Worm (Caenorhabditis elegans): Measurements from ENCODE around the gene C18D1.2.

DNA sequence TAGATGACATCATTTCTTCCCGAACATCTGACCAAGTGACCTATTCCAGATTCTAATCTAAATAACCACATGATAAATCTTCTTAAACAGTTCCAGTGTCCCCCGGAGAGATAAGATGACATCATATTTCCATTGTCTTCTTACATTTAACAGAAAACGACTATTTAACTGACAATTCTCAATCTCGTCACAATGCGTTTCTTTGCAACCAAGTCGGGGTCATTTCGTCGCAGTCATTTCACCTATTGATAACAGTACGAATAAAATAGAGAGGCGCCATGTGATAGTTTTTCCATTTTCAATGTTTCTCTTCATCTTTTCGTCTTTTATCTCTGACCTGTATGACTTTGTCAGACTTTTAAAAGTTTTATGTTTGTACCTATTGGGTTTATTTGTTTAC, 27.7 kb upstream of the C18D1.2 start:
- no peak for TF ChIP-seq dmd-8 (GFP tag; IDR thresholded peaks at IDR 0.05)
- no peak for TF ChIP-seq jun-1 (tag; optimal IDR thresholded peaks at IDR 0.05)
- TF ChIP-seq mdl-1 (tag; optimal IDR thresholded peaks at IDR 0.05) = peak in 1 of 2 experiments; percentile 54
- no peak for TF ChIP-seq lin-39 (tag; optimal IDR thresholded peaks at IDR 0.05)
- peak; percentile 80 for TF ChIP-seq dve-1 (tag; optimal IDR thresholded peaks at IDR 0.05; ENCODE audit: insufficient read depth)
- TF ChIP-seq nhr-10 (tag; optimal IDR thresholded peaks at IDR 0.05) = peak; percentile 35
- no peak for TF ChIP-seq ceh-82 (tag; optimal IDR thresholded peaks at IDR 0.05)
- TF ChIP-seq unc-62 (GFP tag; optimal IDR thresholded peaks at IDR 0.05 in 1 of 2) = peak in 1 of 2 experiments; percentile 53
- TF ChIP-seq unc-62 (tag; optimal IDR thresholded peaks at IDR 0.05) = no peak
- no peak for TF ChIP-seq lin-13 (GFP tag; optimal IDR thresholded peaks at IDR 0.05)
- no peak for TF ChIP-seq pha-4 (GFP tag; IDR thresholded peaks at IDR 0.05)
- TF ChIP-seq pha-4 (tag; optimal IDR thresholded peaks at IDR 0.05) = no peak
- TF ChIP-seq mep-1 (tag; optimal IDR thresholded peaks at IDR 0.05) = peak; percentile 26
- TF ChIP-seq nhr-25 (tag; optimal IDR thresholded peaks at IDR 0.05; ENCODE audit: borderline replicate concordance, insufficient read depth) = peak; percentile 75
